Worm (Caenorhabditis elegans): ENCODE results near the gene frk-1.

DNA sequence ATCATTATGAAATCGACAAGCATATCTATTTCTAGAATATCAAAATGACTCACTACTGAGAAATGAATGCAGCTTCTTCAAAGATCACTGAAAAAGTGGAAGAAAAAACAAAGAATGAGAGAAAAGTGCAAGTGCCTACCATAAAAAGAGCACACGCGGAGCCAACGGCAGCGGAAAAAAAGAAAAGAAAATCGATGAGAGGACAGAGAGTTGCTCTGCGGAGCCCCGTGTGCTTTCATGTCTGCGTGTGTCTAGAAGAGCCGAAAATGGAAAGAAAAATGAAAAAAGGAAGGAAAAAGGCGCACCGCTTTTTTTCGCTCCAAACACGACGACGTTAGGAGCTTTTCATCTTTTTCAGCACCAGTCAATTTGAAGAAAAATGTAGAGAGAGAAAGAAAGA is 19.7 kb downstream of the frk-1 start, which contains the start of gene ipla-7:
- TF ChIP-seq nfya-1 (tag; optimal IDR thresholded peaks at IDR 0.05) (no peak), ama-1 (optimal IDR thresholded peaks at IDR 0.05) (no peak), eyg-1 (tag; optimal IDR thresholded peaks at IDR 0.05) (no peak), sdc-2 (tag; optimal IDR thresholded peaks at IDR 0.05) (no peak), tbx-2 (tag; optimal IDR thresholded peaks at IDR 0.05) (no peak), npax-4 (tag; optimal IDR thresholded peaks at IDR 0.05) (no peak), nhr-11 (tag; optimal IDR thresholded peaks at IDR 0.05) (no peak), hlh-30 (tag; optimal IDR thresholded peaks at IDR 0.05; ENCODE audit: insufficient read depth) (no peak), ets-4 (tag; optimal IDR thresholded peaks at IDR 0.05) (no peak), ttx-3 (tag; optimal IDR thresholded peaks at IDR 0.05) (no peak), madf-2 (tag; optimal IDR thresholded peaks at IDR 0.05) (no peak)

Measured in whole organism, late embryonic.